Fruit fly (Drosophila melanogaster): Measurements from ENCODE around the gene CG1847.

dm6 chrX:11875146-11875830 lies 6.3 kb downstream of the CG1847 start:
- TF ChIP-seq CG34406 (GFP tag; optimal IDR thresholded peaks at IDR 0.05) (no peak), Sox102F (GFP tag; optimal IDR thresholded peaks at IDR 0.05) (no peak), fkh (GFP tag; optimal IDR thresholded peaks at IDR 0.05) (no peak), CG16779 (tag; optimal IDR thresholded peaks at IDR 0.05) (no peak), svp (GFP tag) (no peak), OdsH (GFP tag; optimal IDR thresholded peaks at IDR 0.05) (no peak), Eip75B (GFP tag; optimal IDR thresholded peaks at IDR 0.05) (no peak), spab (GFP tag; optimal IDR thresholded peaks at IDR 0.05) (no peak), esn (GFP tag; optimal IDR thresholded peaks at IDR 0.05) (no peak), CG32006 (GFP tag; optimal IDR thresholded peaks at IDR 0.05) (no peak), CG15336 (GFP tag; IDR thresholded peaks at IDR 0.05) (no peak), pdm3 (GFP tag; optimal IDR thresholded peaks at IDR 0.05) (no peak)
